Worm (Caenorhabditis elegans): ENCODE data around the gene str-136.

DNA sequence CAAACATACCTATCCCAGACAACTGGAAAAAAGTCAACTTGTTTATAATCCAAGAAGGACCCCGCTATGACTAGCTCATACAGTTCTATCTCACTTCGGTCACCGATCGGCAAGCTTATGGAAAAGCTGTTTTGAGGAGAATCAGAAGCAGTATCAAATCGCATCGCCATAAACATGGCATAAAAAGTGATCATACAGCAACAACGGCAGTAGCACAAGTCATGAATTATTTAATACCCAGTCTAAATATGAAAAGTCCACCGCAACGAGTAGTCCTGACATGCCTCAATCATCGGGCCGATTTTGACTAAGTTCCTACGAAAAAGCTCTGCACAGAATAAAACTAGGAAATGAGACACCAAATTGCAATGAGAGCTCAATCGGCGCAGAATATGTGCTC, 44.8 kb upstream of the str-136 start:
- TF ChIP-seq zag-1 (tag; optimal IDR thresholded peaks at IDR 0.05) = no peak
- no peak for TF ChIP-seq ceh-9 (tag; optimal IDR thresholded peaks at IDR 0.05)
- no peak for TF ChIP-seq unc-39 (tag; optimal IDR thresholded peaks at IDR 0.05)
- no peak for TF ChIP-seq nhr-11 (tag; optimal IDR thresholded peaks at IDR 0.05)
- no peak for TF ChIP-seq egl-27 (tag; optimal IDR thresholded peaks at IDR 0.05)
- no peak for TF ChIP-seq ama-1 (optimal IDR thresholded peaks at IDR 0.05)
- TF ChIP-seq nhr-76 (tag; optimal IDR thresholded peaks at IDR 0.05) = no peak
- no peak for TF ChIP-seq aly-2 (tag; optimal IDR thresholded peaks at IDR 0.05)
- TF ChIP-seq nhr-77 (tag; optimal IDR thresholded peaks at IDR 0.05) = no peak
- no peak for TF ChIP-seq elt-1 (tag; optimal IDR thresholded peaks at IDR 0.05)

Measured in whole organism, L3 larva.